Fruit fly (Drosophila melanogaster) whole organism, prepupa: ENCODE results near the gene CG14285.
A peak's percentile ranks its signal among the peaks of the same experiment; 100 is the strongest.

ENCODE experiments used
- Blimp-1 ChIP-seq: fragments of 200-800 bp; sonication (Bioruptor generic); optimal IDR thresholded peaks from 3 replicates; lab custom pipeline; 2017; ENCODE audit warnings: missing biosample characterization, missing genetic modification characterization, mild to moderate bottlenecking, moderate library complexity, missing genetic modification reagents
- CG11762 ChIP-seq: fragments of 200-800 bp; sonication (Bioruptor generic); optimal IDR thresholded peaks from 3 replicates; lab custom pipeline; 2016; ENCODE audit warnings: missing biosample characterization, missing genetic modification characterization; ENCODE audit not compliant: insufficient read depth
- CG1621 ChIP-seq: fragments of 200-800 bp; sonication (Bioruptor generic); optimal IDR thresholded peaks from 3 replicates; lab custom pipeline; 2018; ENCODE audit warnings: missing biosample characterization, mild to moderate bottlenecking, missing genetic modification characterization
- CG16779 ChIP-seq: fragments of 200-800 bp; sonication (Bioruptor generic); optimal IDR thresholded peaks from 3 replicates; lab custom pipeline; 2017; ENCODE audit warnings: missing biosample characterization, mild to moderate bottlenecking, missing genetic modification characterization
- CG3032 ChIP-seq: fragments of 200-800 bp; optimal IDR thresholded peaks from 2 replicates; lab custom pipeline; 2019; ENCODE audit warnings: missing biosample characterization, mild to moderate bottlenecking, missing genetic modification characterization, moderate library complexity
- CG31627 ChIP-seq: fragments of 200-800 bp; sonication (Bioruptor generic); optimal IDR thresholded peaks from 3 replicates; lab custom pipeline; 2016; ENCODE audit warnings: missing biosample characterization, missing genetic modification characterization
- CG32006 ChIP-seq: fragments of 200-800 bp; sonication (Bioruptor generic); optimal IDR thresholded peaks from 3 replicates; lab custom pipeline; 2017; ENCODE audit warnings: missing biosample characterization, mild to moderate bottlenecking, missing genetic modification characterization
- CG34406 ChIP-seq: fragments of 200-800 bp; sonication (Bioruptor generic); optimal IDR thresholded peaks from 3 replicates; lab custom pipeline; 2016; ENCODE audit warnings: missing biosample characterization, missing genetic modification characterization
- CG3919 ChIP-seq: fragments of 200-800 bp; sonication (Bioruptor generic); optimal IDR thresholded peaks from 3 replicates; lab custom pipeline; 2016; ENCODE audit warnings: missing biosample characterization, missing genetic modification characterization
- CG4318 ChIP-seq: fragments of 200-800 bp; sonication (Bioruptor generic); optimal IDR thresholded peaks from 3 replicates; lab custom pipeline; 2017; ENCODE audit warnings: missing biosample characterization, mild to moderate bottlenecking, missing genetic modification characterization
- CG6163 ChIP-seq: fragments of 200-800 bp; sonication (Bioruptor generic); IDR thresholded peaks from 3 replicates; pipeline ENCODE4 v1.3.6; 2022; ENCODE audit warnings: missing biosample characterization, missing genetic modification characterization
- CG6792 ChIP-seq: fragments of 200-800 bp; sonication (Bioruptor generic); optimal IDR thresholded peaks from 3 replicates; lab custom pipeline; 2016; ENCODE audit warnings: missing biosample characterization, missing genetic modification characterization
- CG6854 ChIP-seq: fragments of 200-800 bp; sonication (Bioruptor generic); optimal IDR thresholded peaks from 2 replicates; lab custom pipeline; 2017; ENCODE audit warnings: missing biosample characterization, mild to moderate bottlenecking, missing genetic modification characterization
- CG8119 ChIP-seq: fragments of 200-800 bp; sonication (Bioruptor generic); IDR thresholded peaks from 3 replicates; pipeline ENCODE4 v1.3.6; 2022; ENCODE audit warnings: missing biosample characterization, missing genetic modification characterization
- CG8632 ChIP-seq: fragments of 200-800 bp; sonication (Bioruptor generic); optimal IDR thresholded peaks from 3 replicates; lab custom pipeline; 2016; ENCODE audit warnings: missing biosample characterization, missing genetic modification characterization
- Eip75B ChIP-seq: fragments of 200-800 bp; sonication (Bioruptor generic); optimal IDR thresholded peaks from 3 replicates; lab custom pipeline; 2016; ENCODE audit warnings: missing biosample characterization, missing genetic modification characterization
- Eip78C ChIP-seq: fragments of 200-800 bp; sonication (Bioruptor generic); peaks from one replicate; lab custom pipeline; 2016; ENCODE audit warnings: missing biosample characterization, missing genetic modification characterization
- Eip93F ChIP-seq: fragments of 200-800 bp; sonication (Bioruptor generic); optimal IDR thresholded peaks from 2 replicates; lab custom pipeline; 2016; ENCODE audit warnings: missing biosample characterization, mild to moderate bottlenecking, missing genetic modification characterization
- Ets21C ChIP-seq: fragments of 200-800 bp; sonication (Bioruptor generic); optimal IDR thresholded peaks from 3 replicates; lab custom pipeline; 2016; ENCODE audit warnings: missing biosample characterization, missing genetic modification characterization
- Hr38 ChIP-seq: sonication (Bioruptor generic); optimal IDR thresholded peaks from 2 replicates; lab custom pipeline; 2016; ENCODE audit warnings: missing biosample characterization, missing genetic modification characterization
- Met ChIP-seq: fragments of 200-800 bp; sonication (Bioruptor generic); optimal IDR thresholded peaks from 3 replicates; lab custom pipeline; 2016; ENCODE audit warnings: missing biosample characterization, missing genetic modification characterization
- OdsH ChIP-seq: fragments of 200-800 bp; sonication (Bioruptor generic); optimal IDR thresholded peaks from 3 replicates; lab custom pipeline; 2016; ENCODE audit warnings: missing biosample characterization, missing genetic modification characterization
- Smox ChIP-seq: fragments of 200-800 bp; sonication (Bioruptor generic); optimal IDR thresholded peaks from 3 replicates; lab custom pipeline; 2016; ENCODE audit warnings: missing biosample characterization, missing genetic modification characterization
- Sox102F ChIP-seq: fragments of 200-800 bp; sonication (Bioruptor generic); optimal IDR thresholded peaks from 2 replicates; lab custom pipeline; 2016; ENCODE audit warnings: missing biosample characterization, mild to moderate bottlenecking, missing genetic modification characterization
- Sox14 ChIP-seq: fragments of 200-800 bp; sonication (Bioruptor generic); optimal IDR thresholded peaks from 3 replicates; lab custom pipeline; 2016; ENCODE audit warnings: missing biosample characterization, missing genetic modification characterization
- Sox15 ChIP-seq: fragments of 200-800 bp; sonication (Bioruptor generic); optimal IDR thresholded peaks from 3 replicates; lab custom pipeline; 2016; ENCODE audit warnings: missing biosample characterization, missing genetic modification characterization
- achi ChIP-seq: fragments of 200-800 bp; sonication (Bioruptor generic); optimal IDR thresholded peaks from 3 replicates; lab custom pipeline; 2016; ENCODE audit warnings: missing biosample characterization, missing genetic modification characterization
- eg ChIP-seq: fragments of 200-800 bp; sonication (Bioruptor generic); IDR thresholded peaks from 3 replicates; pipeline ENCODE4 v1.3.6; 2022; ENCODE audit warnings: missing biosample characterization, missing genetic modification characterization
- esn ChIP-seq: fragments of 200-800 bp; sonication (Bioruptor generic); optimal IDR thresholded peaks from 2 replicates; lab custom pipeline; 2016; ENCODE audit warnings: missing biosample characterization, mild to moderate bottlenecking, missing genetic modification characterization, moderate library complexity
- fkh ChIP-seq: fragments of 200-800 bp; sonication (Bioruptor generic); optimal IDR thresholded peaks from 3 replicates; lab custom pipeline; 2017; ENCODE audit warnings: missing biosample characterization, mild to moderate bottlenecking, missing genetic modification characterization, moderate library complexity
- lz ChIP-seq: fragments of 200-800 bp; sonication (Bioruptor generic); optimal IDR thresholded peaks from 3 replicates; lab custom pipeline; 2016; ENCODE audit warnings: missing biosample characterization, missing genetic modification characterization
- pdm3 ChIP-seq: fragments of 200-800 bp; sonication (Bioruptor generic); optimal IDR thresholded peaks from 3 replicates; lab custom pipeline; 2016; ENCODE audit warnings: missing biosample characterization, missing genetic modification characterization
- salr ChIP-seq, 2 experiments: fragments of 200-800 bp; sonication (Bioruptor generic); optimal IDR thresholded peaks; 3 replicates each; lab custom pipeline; 2016 to 2018; ENCODE audit warnings: missing biosample characterization in 2 of 2, missing genetic modification characterization in 2 of 2, mild to moderate bottlenecking in 1 of 2
- svp ChIP-seq: fragments of 200-800 bp; sonication (Bioruptor generic); peaks from one replicate; lab custom pipeline; 2016; ENCODE audit warnings: missing biosample characterization, missing genetic modification characterization
- topi ChIP-seq: fragments of 200-800 bp; sonication (Bioruptor generic); optimal IDR thresholded peaks from 3 replicates; lab custom pipeline; 2016; ENCODE audit warnings: missing biosample characterization, missing genetic modification characterization
- vri ChIP-seq: fragments of 200-800 bp; sonication (Bioruptor generic); optimal IDR thresholded peaks from 3 replicates; lab custom pipeline; 2016; ENCODE audit warnings: missing biosample characterization, mild to moderate bottlenecking, missing genetic modification characterization

The CG14285 gene

DNA sequence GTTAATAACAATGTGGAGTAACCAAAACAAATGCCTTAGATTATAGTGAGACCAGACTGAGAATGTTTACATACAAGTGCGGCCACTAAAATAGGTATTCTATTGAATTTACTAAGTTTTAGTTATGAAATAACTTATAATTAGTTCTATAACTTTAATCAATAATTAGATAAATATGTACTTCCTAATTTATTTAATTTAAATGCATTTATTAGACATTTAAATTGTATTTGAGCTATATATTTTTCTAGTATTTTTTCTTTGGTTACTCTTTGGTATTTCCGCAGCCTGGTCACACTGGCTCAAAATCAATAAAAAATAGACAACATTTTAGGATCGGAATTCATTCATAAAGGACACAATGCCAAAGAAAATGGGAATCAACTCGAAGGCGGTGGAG lies 6.3 kb downstream of the CG14285 start, which contains the start of the genes Prp18 and CG6013 (continued):
- TF ChIP-seq vri (GFP tag; lab: Kevin White, UChicago), result no peak
- no peak for TF ChIP-seq CG1621 (tag; lab: Kevin White, UChicago)
- no peak for TF ChIP-seq CG6163 (GFP tag; lab: Robert Waterston, UW)
- TF ChIP-seq Ets21C, result no peak
- peak; percentile 98 for TF ChIP-seq fkh
- no peak for TF ChIP-seq Sox15
- TF ChIP-seq CG34406, result peak; percentile 43
- peak; percentile 34 for TF ChIP-seq Eip78C (GFP tag; lab: Kevin White, UChicago)
- TF ChIP-seq Eip93F (GFP tag; lab: Kevin White, UChicago), result no peak
- TF ChIP-seq Sox14 (GFP tag; lab: Kevin White, UChicago), result peak; percentile 12
- peak; percentile 74 for TF ChIP-seq CG3032 (tag; lab: Kevin White, UChicago)
- no peak for TF ChIP-seq Eip75B (GFP tag; lab: Kevin White, UChicago)
- TF ChIP-seq svp (GFP tag; lab: Kevin White, UChicago), result no peak
- TF ChIP-seq, all 60 proteins: peak for 18

DNA sequence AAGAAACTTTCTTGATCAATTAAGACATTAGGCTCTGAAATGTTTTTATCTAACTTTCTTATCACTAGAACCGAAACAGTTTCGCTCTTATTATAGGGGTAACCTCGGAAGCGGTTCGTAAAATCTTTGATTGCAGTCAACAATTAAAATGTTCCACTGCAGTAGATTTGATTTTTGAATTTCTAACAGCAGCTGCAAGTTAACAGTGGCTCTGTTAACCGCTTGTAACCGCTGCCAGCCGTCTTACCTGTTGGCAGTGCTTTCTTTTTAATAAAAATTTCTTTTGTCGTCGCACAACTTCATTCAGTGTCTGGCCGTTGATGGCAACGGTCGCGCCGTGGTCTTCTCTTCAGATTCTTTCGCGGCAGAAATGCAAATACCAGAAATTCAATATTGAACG lies 8.3 kb downstream of the CG14285 start, which contains the start of gene CG6026:
Gene CG6026 (plus strand): TSS at position 301 of the 400 bp plus-strand sequence.
- peak; percentile 37 for TF ChIP-seq Eip78C (GFP tag; lab: Kevin White, UChicago)
- no peak for TF ChIP-seq CG4318 (GFP tag; lab: Kevin White, UChicago)
- TF ChIP-seq achi, result no peak
- TF ChIP-seq CG8632 (GFP tag; lab: Kevin White, UChicago), result no peak
- no peak for TF ChIP-seq CG1621 (tag; lab: Kevin White, UChicago)
- peak; percentile 17 for TF ChIP-seq CG6854 (GFP tag; lab: Kevin White, UChicago)
- TF ChIP-seq CG6792 (GFP tag; lab: Kevin White, UChicago), result no peak
- no peak for TF ChIP-seq Blimp-1 (GFP tag; lab: Kevin White, UChicago)
- TF ChIP-seq CG8119 (GFP tag; lab: Robert Waterston, UW), result peak; percentile 19; the same call in 1 of the 3 replicates
- TF ChIP-seq eg (GFP tag; lab: Robert Waterston, UW), result 0 out of 3 replicates have a peak, but pooled peaks have one; percentile 22
- TF ChIP-seq CG32006 (GFP tag; lab: Kevin White, UChicago), result no peak
- TF ChIP-seq CG11762, result no peak

DNA sequence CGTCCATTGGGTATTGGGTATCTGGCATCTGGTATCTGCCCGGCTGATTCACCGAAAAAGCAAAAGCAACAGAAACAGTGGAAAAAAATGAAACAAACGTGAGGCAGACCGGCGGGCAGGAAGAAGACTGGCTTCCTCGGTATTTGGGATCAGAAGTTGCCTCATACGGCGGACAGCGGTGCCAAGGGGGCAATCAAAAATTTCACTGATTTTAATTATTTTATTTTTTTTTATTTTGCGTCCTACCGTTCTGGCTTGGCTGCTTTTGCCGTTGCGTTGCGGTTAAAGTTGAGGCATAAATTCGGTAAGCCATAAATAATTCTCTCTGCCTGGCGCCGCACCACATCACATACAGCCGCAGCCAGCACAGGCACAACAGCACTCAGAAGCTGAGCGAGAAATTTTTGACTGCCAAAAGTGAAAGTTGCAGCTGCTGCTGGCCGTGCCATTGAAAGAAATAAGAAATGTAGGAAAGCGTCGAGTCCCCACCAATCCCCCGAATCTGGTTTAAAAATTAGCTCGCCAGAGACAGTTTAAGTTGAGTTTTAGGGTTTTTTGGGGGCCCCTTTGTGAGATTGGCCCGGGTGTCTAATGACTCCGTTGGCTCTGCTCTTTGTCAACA lies 11.7 kb downstream of the CG14285 start:
- peak; percentile 31 for TF ChIP-seq Sox102F (GFP tag; lab: Kevin White, UChicago)
- TF ChIP-seq Blimp-1 (GFP tag; lab: Kevin White, UChicago), result peak; percentile 96
- no peak for TF ChIP-seq Smox
- peak; percentile 91 for TF ChIP-seq CG6854 (GFP tag; lab: Kevin White, UChicago)
- peak; percentile 0 for TF ChIP-seq Met
- no peak for TF ChIP-seq esn

DNA sequence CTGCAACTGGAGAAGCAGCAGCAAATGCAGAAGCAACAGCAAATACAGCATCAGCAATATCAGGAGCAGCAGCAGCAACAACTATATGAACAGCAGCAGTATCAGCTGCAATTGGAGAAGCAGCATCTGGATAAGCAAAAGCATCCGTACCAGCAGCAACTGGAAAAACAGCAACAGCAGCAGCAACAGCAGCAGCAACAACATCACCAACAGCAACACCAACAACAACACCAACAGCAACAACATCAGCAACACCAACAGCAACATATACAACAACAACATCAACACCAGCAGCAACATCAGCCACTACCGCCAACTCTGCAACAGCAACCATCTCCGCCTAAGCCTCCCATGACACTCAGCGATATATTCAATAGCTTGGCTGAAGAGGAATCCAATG lies 15.8 kb downstream of the CG14285 start:
- TF ChIP-seq Ets21C (no peak), CG4318 (GFP tag; lab: Kevin White, UChicago) (no peak), pdm3 (GFP tag; lab: Kevin White, UChicago) (no peak), CG3919 (GFP tag; lab: Kevin White, UChicago) (no peak), CG6163 (GFP tag; lab: Robert Waterston, UW) (no peak), fkh (no peak), Eip78C (GFP tag; lab: Kevin White, UChicago) (no peak), topi (GFP tag; lab: Kevin White, UChicago) (no peak), CG11762 (no peak), salr (GFP tag; optimal IDR thresholded peaks at IDR 0.05; lab: Kevin White, UChicago) (no peak), Eip93F (GFP tag; lab: Kevin White, UChicago) (no peak), achi (no peak), lz (no peak), Hr38 (no peak), CG34406 (no peak), Eip75B (GFP tag; lab: Kevin White, UChicago) (no peak), OdsH (no peak), CG31627 (GFP tag; lab: Kevin White, UChicago) (no peak), CG16779 (tag; lab: Kevin White, UChicago) (no peak)
